Worm (Caenorhabditis elegans) whole organism, late embryonic: ENCODE data around the gene F46F2.5.

Experiments used
- C08G9.2 ChIP-seq: sonication (generic microtip); optimal IDR thresholded peaks from 2 replicates; lab custom pipeline; 2016; ENCODE audit warnings: mild to moderate bottlenecking, missing genetic modification characterization, moderate library complexity, missing compliant biosample characterization
- C38D4.7 ChIP-seq: fragments of 200-800 bp; sonication (Bioruptor generic); optimal IDR thresholded peaks from 2 replicates; lab custom pipeline; 2018; ENCODE audit warnings: mild to moderate bottlenecking, missing genetic modification characterization, moderate library complexity, missing compliant biosample characterization
- F13H6.1 ChIP-seq: sonication (generic microtip); optimal IDR thresholded peaks from 2 replicates; lab custom pipeline; 2016; ENCODE audit warnings: missing genetic modification characterization, missing compliant biosample characterization
- K09A11.1 ChIP-seq: sonication (generic microtip); optimal IDR thresholded peaks from 2 replicates; lab custom pipeline; 2017; ENCODE audit warnings: antibody characterized with exemption, mild to moderate bottlenecking, missing genetic modification characterization, missing compliant biosample characterization; ENCODE audit not compliant: insufficient read depth
- T23F11.4 ChIP-seq: fragments of 200-800 bp; sonication (Bioruptor generic); optimal IDR thresholded peaks from 2 replicates; lab custom pipeline; 2018; ENCODE audit warnings: mild to moderate bottlenecking, missing genetic modification characterization, missing compliant biosample characterization
- ceh-14 ChIP-seq: sonication (generic microtip); optimal IDR thresholded peaks from 2 replicates; lab custom pipeline; 2016; ENCODE audit warnings: missing genotype, missing genetic modification characterization, missing compliant biosample characterization
- ceh-18 ChIP-seq: sonication (generic microtip); optimal IDR thresholded peaks from 2 replicates; lab custom pipeline; 2016; ENCODE audit warnings: missing genetic modification characterization, missing compliant biosample characterization
- ceh-19 ChIP-seq: fragments of 200-800 bp; sonication (Bioruptor generic); optimal IDR thresholded peaks from 2 replicates; lab custom pipeline; 2018; ENCODE audit warnings: mild to moderate bottlenecking, missing genetic modification characterization, missing compliant biosample characterization
- ceh-2 ChIP-seq: sonication (generic microtip); optimal IDR thresholded peaks from 2 replicates; lab custom pipeline; 2016; ENCODE audit warnings: missing genotype, missing genetic modification characterization, missing compliant biosample characterization
- ceh-22 ChIP-seq: sonication (generic microtip); optimal IDR thresholded peaks from 2 replicates; lab custom pipeline; 2017; ENCODE audit warnings: missing biosample characterization, missing genetic modification characterization
- ceh-24 ChIP-seq: sonication (generic microtip); optimal IDR thresholded peaks from 2 replicates; lab custom pipeline; 2016; ENCODE audit warnings: mild to moderate bottlenecking, missing genetic modification characterization, missing compliant biosample characterization
- ceh-30 ChIP-seq: fragments of 150-350 bp; optimal IDR thresholded peaks from 2 replicates; lab custom pipeline; 2014; ENCODE audit warnings: missing biosample characterization, missing genetic modification characterization
- ceh-31 ChIP-seq: sonication (generic microtip); optimal IDR thresholded peaks from 2 replicates; lab custom pipeline; 2016; ENCODE audit warnings: missing genetic modification characterization, missing compliant biosample characterization
- ceh-34 ChIP-seq: sonication (generic microtip); optimal IDR thresholded peaks from 2 replicates; lab custom pipeline; 2016; ENCODE audit warnings: mild to moderate bottlenecking, missing genetic modification characterization, missing compliant biosample characterization
- ceh-45 ChIP-seq: fragments of 200-800 bp; sonication (Bioruptor generic); IDR thresholded peaks from 2 replicates; pipeline ENCODE4 v1.3.6; 2022; ENCODE audit warnings: missing genetic modification reagents, missing genetic modification characterization, missing compliant biosample characterization
- ceh-9 ChIP-seq: sonication (generic microtip); optimal IDR thresholded peaks from 2 replicates; lab custom pipeline; 2016; ENCODE audit warnings: mild to moderate bottlenecking, missing genetic modification characterization, inconsistent platforms, missing compliant biosample characterization
- che-1 ChIP-seq: sonication (generic microtip); optimal IDR thresholded peaks from 2 replicates; lab custom pipeline; 2016; ENCODE audit warnings: mild to moderate bottlenecking, missing genetic modification characterization, missing compliant biosample characterization
- dmd-4 ChIP-seq: sonication (generic microtip); optimal IDR thresholded peaks from 2 replicates; lab custom pipeline; 2016; ENCODE audit warnings: borderline replicate concordance, missing genetic modification characterization, missing compliant biosample characterization
- dve-1 ChIP-seq: sonication (generic microtip); optimal IDR thresholded peaks from 2 replicates; lab custom pipeline; 2017; ENCODE audit warnings: antibody characterized with exemption, mild to moderate bottlenecking, missing genetic modification characterization, missing compliant biosample characterization
- elt-2 ChIP-seq: sonication (generic microtip); optimal IDR thresholded peaks from 2 replicates; lab custom pipeline; 2016; ENCODE audit warnings: missing genetic modification reagents, missing genetic modification characterization, missing compliant biosample characterization
- elt-4 ChIP-seq: sonication (generic microtip); optimal IDR thresholded peaks from 2 replicates; lab custom pipeline; 2016; ENCODE audit warnings: missing genetic modification characterization, missing compliant biosample characterization
- ets-4 ChIP-seq: sonication (generic microtip); optimal IDR thresholded peaks from 2 replicates; lab custom pipeline; 2016; ENCODE audit warnings: missing genetic modification characterization, missing compliant biosample characterization
- eyg-1 ChIP-seq: sonication (generic microtip); optimal IDR thresholded peaks from 2 replicates; lab custom pipeline; 2016; ENCODE audit warnings: missing genotype, missing genetic modification characterization, missing compliant biosample characterization
- fkh-10 ChIP-seq: fragments of 150-350 bp; optimal IDR thresholded peaks from 2 replicates; lab custom pipeline; 2014; ENCODE audit warnings: missing biosample characterization, missing genetic modification reagents, missing genetic modification characterization
- fkh-6 ChIP-seq: sonication (generic microtip); optimal IDR thresholded peaks from 2 replicates; lab custom pipeline; 2016; ENCODE audit warnings: missing genetic modification characterization, missing compliant biosample characterization
- hlh-13 ChIP-seq: fragments of 200-800 bp; sonication (Bioruptor generic); optimal IDR thresholded peaks from 2 replicates; lab custom pipeline; 2018; ENCODE audit warnings: mild to moderate bottlenecking, missing genetic modification characterization, missing compliant biosample characterization
- hlh-15 ChIP-seq: sonication (generic microtip); optimal IDR thresholded peaks from 2 replicates; lab custom pipeline; 2016; ENCODE audit warnings: missing genetic modification characterization, missing compliant biosample characterization
- hlh-30 ChIP-seq: sonication (generic microtip); optimal IDR thresholded peaks from 2 replicates; lab custom pipeline; 2017; ENCODE audit warnings: antibody characterized with exemption, missing genetic modification characterization, missing compliant biosample characterization; ENCODE audit not compliant: insufficient read depth
- hlh-6 ChIP-seq: sonication (generic microtip); optimal IDR thresholded peaks from 2 replicates; lab custom pipeline; 2016; ENCODE audit warnings: missing genotype, missing genetic modification characterization, missing compliant biosample characterization
- nfya-1 ChIP-seq: sonication (generic microtip); optimal IDR thresholded peaks from 2 replicates; lab custom pipeline; 2017; ENCODE audit warnings: missing genetic modification characterization, mild to moderate bottlenecking, missing compliant biosample characterization, antibody characterized with exemption, moderate library complexity
- nhr-11 ChIP-seq: fragments of 150-350 bp; optimal IDR thresholded peaks from 2 replicates; lab custom pipeline; 2014; ENCODE audit warnings: missing biosample characterization, missing genetic modification characterization
- nhr-232 ChIP-seq: sonication (generic microtip); optimal IDR thresholded peaks from 2 replicates; lab custom pipeline; 2016; ENCODE audit warnings: missing genetic modification characterization, missing compliant biosample characterization
- pat-9 ChIP-seq: fragments of 200-800 bp; sonication (Bioruptor generic); optimal IDR thresholded peaks from 2 replicates; lab custom pipeline; 2018; ENCODE audit warnings: mild to moderate bottlenecking, missing genetic modification characterization, moderate library complexity, missing compliant biosample characterization
- pax-1 ChIP-seq: fragments of 150-350 bp; optimal IDR thresholded peaks from 2 replicates; lab custom pipeline; 2014; ENCODE audit warnings: missing biosample characterization, missing genetic modification characterization
- pha-2 ChIP-seq: sonication (generic microtip); optimal IDR thresholded peaks from 2 replicates; lab custom pipeline; 2017; ENCODE audit warnings: mild to moderate bottlenecking, missing genetic modification characterization, missing compliant biosample characterization
- pha-4 ChIP-seq: fragments of 150-350 bp; optimal IDR thresholded peaks from 2 replicates; lab custom pipeline; 2018; ENCODE audit warnings: missing biosample characterization, missing genetic modification reagents, missing genetic modification characterization
- pqm-1 ChIP-seq: sonication (generic microtip); optimal IDR thresholded peaks from 2 replicates; lab custom pipeline; 2016; ENCODE audit warnings: missing genetic modification characterization, missing compliant biosample characterization
- pros-1 ChIP-seq: fragments of 150-350 bp; optimal IDR thresholded peaks from 2 replicates; lab custom pipeline; 2014; ENCODE audit warnings: missing biosample characterization, missing genetic modification reagents, missing genetic modification characterization
- ref-2 ChIP-seq: sonication (generic microtip); optimal IDR thresholded peaks from 2 replicates; lab custom pipeline; 2016; ENCODE audit warnings: missing genetic modification characterization, missing compliant biosample characterization
- rnt-1 ChIP-seq: sonication (generic microtip); optimal IDR thresholded peaks from 2 replicates; lab custom pipeline; 2016; ENCODE audit warnings: missing genetic modification characterization, missing compliant biosample characterization
- sox-2 ChIP-seq: fragments of 200-800 bp; sonication (Bioruptor generic); IDR thresholded peaks from 2 replicates; pipeline ENCODE4 v1.3.6; 2022; ENCODE audit warnings: missing genetic modification reagents, missing genetic modification characterization, missing compliant biosample characterization
- sox-4 ChIP-seq: sonication (generic microtip); optimal IDR thresholded peaks from 2 replicates; lab custom pipeline; 2017; ENCODE audit warnings: mild to moderate bottlenecking, missing genetic modification characterization, inconsistent platforms, missing compliant biosample characterization
- syd-9 ChIP-seq: sonication (generic microtip); optimal IDR thresholded peaks from 2 replicates; lab custom pipeline; 2016; ENCODE audit warnings: mild to moderate bottlenecking, missing genetic modification characterization, moderate library complexity, missing compliant biosample characterization
- tbx-2 ChIP-seq: sonication (generic microtip); optimal IDR thresholded peaks from 2 replicates; lab custom pipeline; 2016; ENCODE audit warnings: missing genetic modification characterization, missing compliant biosample characterization
- tbx-7 ChIP-seq: sonication (generic microtip); optimal IDR thresholded peaks from 2 replicates; lab custom pipeline; 2016; ENCODE audit warnings: missing genotype, missing genetic modification characterization, missing compliant biosample characterization
- unc-3 ChIP-seq, 2 experiments: fragments of 200-800 bp in 1 of 2; sonication (Bioruptor generic) in 1 of 2; sonication (generic microtip) in 1 of 2; conservative IDR thresholded peaks in 1 of 2; optimal IDR thresholded peaks in 1 of 2; 2 replicates each; pipeline versions ENCODE4 v1.3.6 to Lab custom; 2016 to 2022; ENCODE audit warnings: missing compliant biosample characterization in 2 of 2, missing genetic modification characterization in 2 of 2, missing genetic modification reagents in 1 of 2
- unc-42 ChIP-seq: sonication (generic microtip); optimal IDR thresholded peaks from 2 replicates; lab custom pipeline; 2016; ENCODE audit warnings: missing genotype, missing genetic modification characterization, missing compliant biosample characterization
- unc-55 ChIP-seq: sonication (generic microtip); optimal IDR thresholded peaks from 2 replicates; lab custom pipeline; 2017; ENCODE audit warnings: missing biosample characterization, missing genetic modification reagents, missing genetic modification characterization
- zip-5 ChIP-seq: sonication (generic microtip); optimal IDR thresholded peaks from 2 replicates; lab custom pipeline; 2016; ENCODE audit warnings: missing genetic modification characterization, missing compliant biosample characterization

Gene F46F2.5

ce11 chrX:15276774-15277173, 14.3 kb downstream of the F46F2.5 start:
- peak; percentile 66 for TF ChIP-seq tbx-2 (tag; lab: Kevin White, UChicago)
- TF ChIP-seq ets-4: no peak
- peak; percentile 29 for TF ChIP-seq fkh-10 (GFP tag; lab: Kevin White, UChicago)
- TF ChIP-seq ceh-18: peak; percentile 65
- TF ChIP-seq unc-55 (GFP tag; lab: Kevin White, UChicago): peak; percentile 56
- peak; percentile 14 for TF ChIP-seq ceh-19 (GFP tag; lab: Kevin White, UChicago)
- no peak for TF ChIP-seq F13H6.1 (tag; lab: Kevin White, UChicago)
- TF ChIP-seq ceh-34: peak; percentile 43
- peak; percentile 81 for TF ChIP-seq ceh-31 (tag; lab: Kevin White, UChicago)
- TF ChIP-seq pha-2 (tag; lab: Kevin White, UChicago): no peak
- no peak for TF ChIP-seq eyg-1 (tag; lab: Kevin White, UChicago)
- TF ChIP-seq dve-1 (tag; lab: Kevin White, UChicago): peak; percentile 71
- TF ChIP-seq nfya-1 (tag; lab: Kevin White, UChicago): peak; percentile 68
- peak; percentile 97 for TF ChIP-seq unc-42 (tag; lab: Kevin White, UChicago)
- TF ChIP-seq rnt-1 (tag; lab: Kevin White, UChicago): peak; percentile 19
- TF ChIP-seq ceh-2 (tag; lab: Kevin White, UChicago): peak; percentile 11

- TF ChIP-seq hlh-30 (tag; lab: Kevin White, UChicago) (no peak), C38D4.7 (GFP tag; lab: Kevin White, UChicago) (no peak), pqm-1 (tag; lab: Kevin White, UChicago) (no peak), hlh-15 (tag; lab: Kevin White, UChicago) (no peak), F13H6.1 (tag; lab: Kevin White, UChicago) (no peak), pros-1 (tag; lab: Kevin White, UChicago) (no peak), ceh-9 (tag; lab: Kevin White, UChicago) (no peak), elt-2 (tag; lab: Kevin White, UChicago) (no peak), pha-4 (tag; lab: Kevin White, UChicago) (no peak), zip-5 (tag; lab: Kevin White, UChicago) (no peak), T23F11.4 (GFP tag; lab: Kevin White, UChicago) (no peak), elt-4 (tag; lab: Kevin White, UChicago) (no peak), sox-2 (GFP tag; lab: Robert Waterston, UW) (no peak), hlh-13 (peak; percentile 7), hlh-6 (tag; lab: Kevin White, UChicago) (no peak), dmd-4 (tag; lab: Kevin White, UChicago) (no peak), tbx-7 (no peak), ceh-18 (no peak), ceh-24 (tag; lab: Kevin White, UChicago) (no peak), che-1 (no peak), pax-1 (no peak), sox-4 (tag; lab: Kevin White, UChicago) (no peak), C08G9.2 (no peak), ceh-30 (tag; lab: Kevin White, UChicago) (no peak), ceh-31 (tag; lab: Kevin White, UChicago) (peak; percentile 31), syd-9 (tag; lab: Kevin White, UChicago) (no peak), ceh-45 (GFP tag; lab: Robert Waterston, UW) (no peak), unc-3 (GFP tag; conservative IDR thresholded peaks at IDR 0.05; lab: Robert Waterston, UW) (no peak), unc-3 (tag; optimal IDR thresholded peaks at IDR 0.05; lab: Kevin White, UChicago) (no peak), ceh-34 (peak; percentile 23), ceh-19 (GFP tag; lab: Kevin White, UChicago) (no peak), fkh-6 (no peak), rnt-1 (tag; lab: Kevin White, UChicago) (peak; percentile 10), nhr-232 (tag; lab: Kevin White, UChicago) (no peak), nhr-11 (tag; lab: Kevin White, UChicago) (no peak), ceh-22 (tag; lab: Kevin White, UChicago) (no peak), pat-9 (no peak), ceh-14 (tag; lab: Kevin White, UChicago) (no peak), ceh-2 (tag; lab: Kevin White, UChicago) (no peak), tbx-2 (tag; lab: Kevin White, UChicago) (no peak), ets-4 (no peak), ref-2 (tag; lab: Kevin White, UChicago) (peak; percentile 22), nfya-1 (tag; lab: Kevin White, UChicago) (peak; percentile 39), K09A11.1 (tag; lab: Kevin White, UChicago) (no peak)
These were observed 15.2 kb downstream of the F46F2.5 start, which contains the start of gene kin-20 for ce11 chrX:15277714-15278187. TSS of gene kin-20 (minus strand) at chrX:15277764.
